Fruit fly (Drosophila melanogaster): ENCODE data around the gene eyg.

Gene eyg

dm6 chr3L:12482917-12483316, 15.1 kb upstream of the eyg start (continued):
- TF ChIP-seq CG31388 (GFP tag; optimal IDR thresholded peaks at IDR 0.05) (peak; percentile 27), zf30C (GFP tag; optimal IDR thresholded peaks at IDR 0.05) (no peak), dysf (GFP tag; IDR thresholded peaks at IDR 0.05) (peak; percentile 78), Ets65A (GFP tag) (peak; percentile 89), Sox102F (GFP tag; optimal IDR thresholded peaks at IDR 0.05) (peak; percentile 88), HmgD (GFP tag; optimal IDR thresholded peaks at IDR 0.05) (no peak), bbx (GFP tag; IDR thresholded peaks at IDR 0.05; ENCODE audit: partially characterized antibody) (no peak), CG1603 (tag; optimal IDR thresholded peaks at IDR 0.05) (no peak), ara (GFP tag; IDR thresholded peaks at IDR 0.05) (peak; percentile 41; the same call in 1 of the 2 replicates), lilli (GFP tag; optimal IDR thresholded peaks at IDR 0.05) (peak; percentile 70), Six4 (GFP tag; optimal IDR thresholded peaks at IDR 0.05) (peak; percentile 60), CG8478 (optimal IDR thresholded peaks at IDR 0.05) (no peak), Usf (GFP tag; optimal IDR thresholded peaks at IDR 0.05) (no peak), CG30431 (GFP tag; optimal IDR thresholded peaks at IDR 0.05) (peak; percentile 14), wor (GFP tag; IDR thresholded peaks at IDR 0.05) (peak; percentile 25; the same call in 1 of the 2 replicates), esg (GFP tag; conservative IDR thresholded peaks at IDR 0.05) (peak; percentile 45; the same call in 1 of the 2 replicates), CG6175 (GFP tag; IDR thresholded peaks at IDR 0.05) (0 out of 3 replicates have a peak, but pooled peaks have one; percentile 16), p53 (GFP tag; optimal IDR thresholded peaks at IDR 0.05) (no peak), nerfin-1 (tag; optimal IDR thresholded peaks at IDR 0.05) (peak; percentile 75), fd102C (GFP tag; optimal IDR thresholded peaks at IDR 0.05) (no peak), luna (GFP tag; optimal IDR thresholded peaks at IDR 0.05) (no peak), CG2889 (GFP tag; IDR thresholded peaks at IDR 0.05) (no peak), hb (GFP tag; IDR thresholded peaks at IDR 0.05; ENCODE audit: partially characterized antibody) (no peak), sug (tag; optimal IDR thresholded peaks at IDR 0.05) (peak; percentile 51), CG4730 (GFP tag; IDR thresholded peaks at IDR 0.05) (peak; percentile 34; the same call in 1 of the 2 replicates), vnd (GFP tag; IDR thresholded peaks at IDR 0.05; ENCODE audit: partially characterized antibody) (no peak), jing (GFP tag; optimal IDR thresholded peaks at IDR 0.05) (peak; percentile 42), CG11247 (GFP tag; IDR thresholded peaks at IDR 0.05) (peak; percentile 47; the same call in 1 of the 2 replicates), CG7745 (tag; optimal IDR thresholded peaks at IDR 0.05) (no peak), CG10147 (GFP tag; optimal IDR thresholded peaks at IDR 0.05) (peak; percentile 72), nau (GFP tag; optimal IDR thresholded peaks at IDR 0.05) (peak; percentile 69), Hr51 (GFP tag; optimal IDR thresholded peaks at IDR 0.05) (peak; percentile 12 to 91), B-H2 (GFP tag; optimal IDR thresholded peaks at IDR 0.05) (no peak), slou (GFP tag; optimal IDR thresholded peaks at IDR 0.05) (no peak), CG30020 (tag; optimal IDR thresholded peaks at IDR 0.05) (no peak), cas (GFP tag; IDR thresholded peaks at IDR 0.05) (no peak), CG5953 (GFP tag; IDR thresholded peaks at IDR 0.05) (no peak), Doc2 (GFP tag; IDR thresholded peaks at IDR 0.05) (no peak), sna (GFP tag; IDR thresholded peaks at IDR 0.05; ENCODE audit: partially characterized antibody) (no peak), Fer3 (tag; optimal IDR thresholded peaks at IDR 0.05) (peak; percentile 64), dati (GFP tag; IDR thresholded peaks at IDR 0.05) (0 out of 2 replicates have a peak, but pooled peaks have one; percentile 58), CG2120 (GFP tag; optimal IDR thresholded peaks at IDR 0.05) (peak; percentile 60), grn (GFP tag; optimal IDR thresholded peaks at IDR 0.05) (no peak), chm (GFP tag; IDR thresholded peaks at IDR 0.05) (no peak), ind (GFP tag; optimal IDR thresholded peaks at IDR 0.05) (peak; percentile 72), CG12942 (GFP tag; optimal IDR thresholded peaks at IDR 0.05) (peak; percentile 64), bsh (GFP tag; optimal IDR thresholded peaks at IDR 0.05) (peak; percentile 55 to 71), CG10565 (GFP tag; optimal IDR thresholded peaks at IDR 0.05) (no peak), CG1233 (GFP tag; optimal IDR thresholded peaks at IDR 0.05) (peak; percentile 70), so (GFP tag; IDR thresholded peaks at IDR 0.05) (peak; percentile 72; the same call in 2 of the 3 replicates), CG15601 (tag; optimal IDR thresholded peaks at IDR 0.05) (peak; percentile 49)
